Worm (Caenorhabditis elegans) whole organism, L4/young adult: ENCODE data around the gene mnp-1.

Source experiments
- W03F9.2 ChIP-seq: fragments of 150-350 bp; optimal IDR thresholded peaks from 2 replicates; lab custom pipeline; 2014; ENCODE audit warnings: missing biosample characterization, missing genetic modification characterization
- him-1 ChIP-seq: sonication (generic microtip); optimal IDR thresholded peaks from 2 replicates; lab custom pipeline; 2016; ENCODE audit warnings: missing genotype, missing genetic modification reagents, missing genetic modification characterization, missing compliant biosample characterization

- TF ChIP-seq him-1 (tag; lab: Kevin White, UChicago), result no peak
- TF ChIP-seq W03F9.2 (tag; lab: Kevin White, UChicago), result no peak
Observed at ce11 chrIII:4384487-4384886, 28.1 kb downstream of the mnp-1 start, which contains the start of gene pals-28.
